Fruit fly (Drosophila melanogaster) whole organism, embryonic: ENCODE results near the gene TTLL1A.

Experiments
- Antp ChIP-seq: fragments of 200-800 bp; sonication (Bioruptor generic); optimal IDR thresholded peaks from 3 replicates; lab custom pipeline; 2016; ENCODE audit warnings: missing biosample characterization, missing genetic modification characterization
- Bgb ChIP-seq: fragments of 200-800 bp; sonication (Bioruptor generic); IDR thresholded peaks from 2 replicates; pipeline ENCODE4 v1.3.6; 2022; ENCODE audit warnings: missing biosample characterization, missing genetic modification characterization; ENCODE audit not compliant: partially characterized antibody
- CG15269 ChIP-seq: fragments of 200-800 bp; sonication (Bioruptor generic); optimal IDR thresholded peaks from 2 replicates; lab custom pipeline; 2018; ENCODE audit warnings: missing biosample characterization, mild to moderate bottlenecking, missing genetic modification characterization, moderate library complexity
- CG18262 ChIP-seq: fragments of 200-800 bp; optimal IDR thresholded peaks from 3 replicates; lab custom pipeline; 2019; ENCODE audit warnings: missing biosample characterization, mild to moderate bottlenecking, missing genetic modification characterization, moderate library complexity
- CG3163 ChIP-seq: fragments of 200-800 bp; sonication (Bioruptor generic); optimal IDR thresholded peaks from 3 replicates; lab custom pipeline; 2016; ENCODE audit warnings: missing biosample characterization, missing genetic modification characterization
- CG6689 ChIP-seq: fragments of 200-800 bp; sonication (Bioruptor generic); IDR thresholded peaks from 2 replicates; pipeline ENCODE4 v1.3.6; 2022; ENCODE audit warnings: missing biosample characterization, missing genetic modification characterization
- CG6813 ChIP-seq: fragments of 200-800 bp; sonication (Bioruptor generic); optimal IDR thresholded peaks from 2 replicates; lab custom pipeline; 2017; ENCODE audit warnings: missing biosample characterization, missing genetic modification characterization, mild to moderate bottlenecking, moderate library complexity, missing genetic modification reagents
- CG6854 ChIP-seq: fragments of 200-800 bp; sonication (Bioruptor generic); optimal IDR thresholded peaks from 3 replicates; lab custom pipeline; 2017; ENCODE audit warnings: missing biosample characterization, mild to moderate bottlenecking, missing genetic modification characterization
- CG7556 ChIP-seq: fragments of 200-800 bp; sonication (Bioruptor generic); optimal IDR thresholded peaks from 2 replicates; lab custom pipeline; 2017; ENCODE audit warnings: missing biosample characterization, mild to moderate bottlenecking, missing genetic modification characterization
- Dref ChIP-seq: fragments of 200-800 bp; sonication (Bioruptor generic); IDR thresholded peaks from 2 replicates; pipeline ENCODE4 v1.3.6; 2022; ENCODE audit warnings: missing biosample characterization, missing genetic modification characterization
- bigmax ChIP-seq: fragments of 200-800 bp; sonication (Bioruptor generic); optimal IDR thresholded peaks from 2 replicates; lab custom pipeline; 2018; ENCODE audit warnings: missing biosample characterization, mild to moderate bottlenecking, missing genetic modification characterization
- tll ChIP-seq, 2 experiments: fragments of 200-800 bp in 1 of 2; fragments of >200 bp in 1 of 2; sonication (Bioruptor generic) in 1 of 2; optimal IDR thresholded peaks; 2 replicates each; lab custom pipeline; 2017 to 2019; ENCODE audit warnings: missing biosample characterization in 2 of 2, missing genetic modification characterization in 2 of 2, mild to moderate bottlenecking in 1 of 2, moderate library complexity in 1 of 2

dm6 chrX:17172123-17172522 is 30.3 kb downstream of the TTLL1A start:
- TF ChIP-seq Dref (GFP tag; lab: Robert Waterston, UW) = no peak
- TF ChIP-seq CG7556 = no peak
- no peak for TF ChIP-seq bigmax (GFP tag; lab: Kevin White, UChicago)
- TF ChIP-seq CG6854 = no peak
- TF ChIP-seq CG18262 (tag; lab: Kevin White, UChicago) = no peak
- no peak for TF ChIP-seq CG6813 (GFP tag; lab: Kevin White, UChicago)
- no peak for TF ChIP-seq CG15269 (tag; lab: Kevin White, UChicago)
- no peak for TF ChIP-seq Antp (GFP tag; lab: Kevin White, UChicago)
- TF ChIP-seq tll (GFP tag; optimal IDR thresholded peaks at IDR 0.05; lab: Kevin White, UChicago) = no peak
- TF ChIP-seq CG3163 (GFP tag; lab: Kevin White, UChicago) = no peak
- no peak for TF ChIP-seq CG6689 (GFP tag; lab: Robert Waterston, UW)
- no peak for TF ChIP-seq Bgb (GFP tag; lab: Robert Waterston, UW)
